Worm (Caenorhabditis elegans): ENCODE data around the gene C34E11.2.

The C34E11.2 gene

DNA sequence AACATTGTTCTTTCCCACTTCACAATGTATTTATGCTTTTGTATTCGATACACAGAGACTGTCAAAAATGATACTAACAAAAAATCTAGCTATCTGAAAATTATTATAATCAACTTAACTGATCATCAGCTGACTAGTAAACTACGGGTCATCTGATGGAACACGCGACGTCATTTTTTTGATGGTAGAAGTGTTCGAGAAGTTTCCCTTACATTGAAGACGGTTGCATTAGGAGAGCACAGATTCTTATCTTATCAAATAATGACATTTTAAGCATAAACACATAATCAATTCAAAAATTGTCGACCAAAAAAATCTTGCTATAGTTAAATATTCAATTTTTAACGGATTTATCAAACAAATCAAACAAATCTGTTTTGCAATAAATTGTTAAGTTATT lies 21.8 kb downstream of the C34E11.2 start:
- TF ChIP-seq F13C5.2 (tag; optimal IDR thresholded peaks at IDR 0.05) (no peak), hmg-4 (GFP tag; optimal IDR thresholded peaks at IDR 0.05) (no peak), hmbx-1 (tag; optimal IDR thresholded peaks at IDR 0.05) (no peak), pes-1 (GFP tag; IDR thresholded peaks at IDR 0.05) (no peak), hnd-1 (tag; optimal IDR thresholded peaks at IDR 0.05) (no peak), tbx-11 (GFP tag; IDR thresholded peaks at IDR 0.05) (no peak), flt-1 (GFP tag; IDR thresholded peaks at IDR 0.05) (no peak), ets-7 (tag; optimal IDR thresholded peaks at IDR 0.05) (no peak), scrt-1 (GFP tag; IDR thresholded peaks at IDR 0.05) (no peak), B0310.2 (tag; optimal IDR thresholded peaks at IDR 0.05) (no peak), ceh-36 (tag; optimal IDR thresholded peaks at IDR 0.05) (no peak), aly-1 (tag; optimal IDR thresholded peaks at IDR 0.05) (no peak), tra-4 (tag; optimal IDR thresholded peaks at IDR 0.05) (no peak), ama-1 (optimal IDR thresholded peaks at IDR 0.05) (no peak), tbx-37 (GFP tag; conservative IDR thresholded peaks at IDR 0.05) (no peak), sea-1 (GFP tag; conservative IDR thresholded peaks at IDR 0.05) (no peak), ceh-13 (GFP tag; optimal IDR thresholded peaks at IDR 0.05) (no peak)

DNA sequence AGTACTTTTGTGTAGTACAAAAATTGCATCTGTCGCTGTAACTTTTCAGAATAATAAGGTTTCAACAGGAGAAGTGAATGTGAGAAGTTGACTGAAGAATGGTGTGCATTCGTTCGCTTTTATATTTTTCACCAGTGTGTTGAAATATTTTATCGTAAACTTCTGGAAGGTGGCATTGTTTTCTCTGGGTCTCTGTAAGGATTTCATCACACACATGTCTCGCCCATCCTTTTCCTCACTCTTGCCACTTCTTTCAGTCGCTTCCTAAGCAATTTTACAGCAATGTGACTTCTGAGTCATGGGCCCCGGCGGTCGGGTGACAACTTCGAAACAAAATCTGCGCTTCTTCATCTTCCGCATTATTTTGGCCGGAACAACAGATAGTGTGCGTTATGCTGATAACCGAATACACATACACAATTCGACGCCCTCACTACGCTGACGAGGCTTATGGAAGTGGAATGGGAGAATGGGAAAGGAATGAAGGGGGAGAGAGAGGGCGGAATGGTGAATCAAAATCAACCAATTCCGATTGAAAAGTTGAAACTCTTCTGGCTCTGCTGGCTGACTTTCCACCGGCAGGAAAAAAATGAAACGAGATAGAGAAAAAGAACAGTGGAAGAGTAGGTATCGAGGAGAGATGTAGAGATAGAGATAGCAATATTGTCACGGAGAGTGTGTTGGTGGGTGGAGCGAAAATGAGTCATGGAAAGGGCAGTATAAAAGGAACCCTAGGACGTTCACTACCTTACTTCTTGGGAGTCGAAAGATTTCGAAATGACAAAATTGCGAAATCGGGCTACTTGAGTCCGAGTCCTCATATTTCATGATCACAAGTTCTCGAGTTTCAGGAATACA lies 23.0 kb downstream of the C34E11.2 start:
- TF ChIP-seq ceh-13 (GFP tag; optimal IDR thresholded peaks at IDR 0.05) (no peak), ama-1 (optimal IDR thresholded peaks at IDR 0.05) (no peak)

DNA sequence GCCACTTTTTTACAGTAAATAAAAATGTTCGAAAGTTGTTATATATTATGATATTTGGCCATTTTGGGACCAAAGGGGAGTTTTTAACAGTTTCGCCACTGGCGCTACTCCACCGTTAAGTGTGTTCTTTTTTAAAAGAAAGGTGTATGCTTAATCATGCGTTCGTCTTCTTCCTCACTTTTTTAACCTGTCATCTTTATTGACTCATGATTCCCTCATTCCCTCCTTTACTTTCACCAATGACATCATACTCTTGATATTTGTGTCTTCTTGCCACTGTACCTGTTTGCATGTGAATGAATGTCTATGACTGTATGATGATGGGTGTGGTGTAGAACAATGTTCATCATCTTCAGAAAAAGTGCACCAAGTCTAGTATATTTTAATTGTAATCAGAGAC lies 23.9 kb downstream of the C34E11.2 start:
- TF ChIP-seq tra-4 (tag; optimal IDR thresholded peaks at IDR 0.05) = no peak
- TF ChIP-seq F13C5.2 (tag; optimal IDR thresholded peaks at IDR 0.05) = no peak
- no peak for TF ChIP-seq hmbx-1 (tag; optimal IDR thresholded peaks at IDR 0.05)
- TF ChIP-seq ets-7 (tag; optimal IDR thresholded peaks at IDR 0.05) = no peak
- TF ChIP-seq B0310.2 (tag; optimal IDR thresholded peaks at IDR 0.05) = no peak
- no peak for TF ChIP-seq ama-1 (optimal IDR thresholded peaks at IDR 0.05)
- TF ChIP-seq ceh-13 (GFP tag; optimal IDR thresholded peaks at IDR 0.05) = no peak
- TF ChIP-seq ceh-36 (tag; optimal IDR thresholded peaks at IDR 0.05) = no peak
- no peak for TF ChIP-seq flt-1 (GFP tag; IDR thresholded peaks at IDR 0.05)
- TF ChIP-seq scrt-1 (GFP tag; IDR thresholded peaks at IDR 0.05) = no peak
- TF ChIP-seq hmg-4 (GFP tag; optimal IDR thresholded peaks at IDR 0.05) = no peak
- TF ChIP-seq tbx-37 (GFP tag; conservative IDR thresholded peaks at IDR 0.05) = no peak
- TF ChIP-seq aly-1 (tag; optimal IDR thresholded peaks at IDR 0.05) = no peak
- TF ChIP-seq pes-1 (GFP tag; IDR thresholded peaks at IDR 0.05) = no peak
- no peak for TF ChIP-seq tbx-11 (GFP tag; IDR thresholded peaks at IDR 0.05)
- TF ChIP-seq hnd-1 (tag; optimal IDR thresholded peaks at IDR 0.05) = no peak

- no peak for TF ChIP-seq sea-1 (GFP tag; conservative IDR thresholded peaks at IDR 0.05)
- no peak for TF ChIP-seq tbx-11 (GFP tag; IDR thresholded peaks at IDR 0.05)
- no peak for TF ChIP-seq ceh-36 (tag; optimal IDR thresholded peaks at IDR 0.05)
- TF ChIP-seq ceh-13 (GFP tag; optimal IDR thresholded peaks at IDR 0.05) = no peak
- TF ChIP-seq ama-1 (optimal IDR thresholded peaks at IDR 0.05) = no peak
- no peak for TF ChIP-seq B0310.2 (tag; optimal IDR thresholded peaks at IDR 0.05)
- TF ChIP-seq tbx-37 (GFP tag; conservative IDR thresholded peaks at IDR 0.05) = no peak
These were observed 30.3 kb downstream of the C34E11.2 start, which contains the start of gene Y102F5A.1 for ce11 chrX:11784230-11784629. Gene Y102F5A.1, minus strand, starts transcription at chrX:11784330.

DNA sequence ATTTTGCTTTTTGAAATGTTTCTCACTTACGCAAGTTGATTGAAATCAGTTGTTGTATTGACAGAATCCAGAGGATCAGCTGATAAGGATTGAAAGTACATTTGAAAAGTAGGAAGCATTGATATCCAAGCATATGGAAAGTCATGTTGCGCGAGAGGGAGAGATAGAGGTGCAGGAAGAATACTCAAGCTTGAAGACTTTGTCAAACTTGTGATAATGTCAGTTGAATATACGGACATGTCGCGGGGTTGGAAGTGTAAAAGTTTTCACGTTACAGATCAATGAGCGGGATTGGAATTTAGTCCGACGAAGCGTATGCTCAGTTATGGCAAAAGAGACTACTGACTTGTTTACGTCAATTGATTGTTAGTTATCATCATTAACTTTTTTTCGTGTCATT lies 45.3 kb downstream of the C34E11.2 start, which contains the start of gene ttx-3:
ttx-3 (minus strand) TSS at position 101 of the 400 bp plus-strand sequence.
- no peak for TF ChIP-seq flt-1 (GFP tag; IDR thresholded peaks at IDR 0.05)
- no peak for TF ChIP-seq scrt-1 (GFP tag; IDR thresholded peaks at IDR 0.05)
- no peak for TF ChIP-seq ceh-36 (tag; optimal IDR thresholded peaks at IDR 0.05)
- no peak for TF ChIP-seq sea-1 (GFP tag; conservative IDR thresholded peaks at IDR 0.05)
- no peak for TF ChIP-seq tbx-37 (GFP tag; conservative IDR thresholded peaks at IDR 0.05)
- no peak for TF ChIP-seq hmg-4 (GFP tag; optimal IDR thresholded peaks at IDR 0.05)
- no peak for TF ChIP-seq B0310.2 (tag; optimal IDR thresholded peaks at IDR 0.05)
- no peak for TF ChIP-seq tra-4 (tag; optimal IDR thresholded peaks at IDR 0.05)
- no peak for TF ChIP-seq hmbx-1 (tag; optimal IDR thresholded peaks at IDR 0.05)
- no peak for TF ChIP-seq F13C5.2 (tag; optimal IDR thresholded peaks at IDR 0.05)
- TF ChIP-seq tbx-11 (GFP tag; IDR thresholded peaks at IDR 0.05) = no peak
- no peak for TF ChIP-seq ama-1 (optimal IDR thresholded peaks at IDR 0.05)
- no peak for TF ChIP-seq aly-1 (tag; optimal IDR thresholded peaks at IDR 0.05)
- no peak for TF ChIP-seq ceh-13 (GFP tag; optimal IDR thresholded peaks at IDR 0.05)
- no peak for TF ChIP-seq pes-1 (GFP tag; IDR thresholded peaks at IDR 0.05)
- TF ChIP-seq ets-7 (tag; optimal IDR thresholded peaks at IDR 0.05) = no peak
- TF ChIP-seq hnd-1 (tag; optimal IDR thresholded peaks at IDR 0.05) = no peak

ce11 chrX:11766432-11766831 lies 48.1 kb downstream of the C34E11.2 start:
- TF ChIP-seq ama-1 (optimal IDR thresholded peaks at IDR 0.05) (no peak), ceh-36 (tag; optimal IDR thresholded peaks at IDR 0.05) (no peak), scrt-1 (GFP tag; IDR thresholded peaks at IDR 0.05) (no peak), hmg-4 (GFP tag; optimal IDR thresholded peaks at IDR 0.05) (no peak), sea-1 (GFP tag; conservative IDR thresholded peaks at IDR 0.05) (no peak), tra-4 (tag; optimal IDR thresholded peaks at IDR 0.05) (no peak), pes-1 (GFP tag; IDR thresholded peaks at IDR 0.05) (no peak), B0310.2 (tag; optimal IDR thresholded peaks at IDR 0.05) (no peak), ets-7 (tag; optimal IDR thresholded peaks at IDR 0.05) (no peak), aly-1 (tag; optimal IDR thresholded peaks at IDR 0.05) (no peak), F13C5.2 (tag; optimal IDR thresholded peaks at IDR 0.05) (no peak), tbx-37 (GFP tag; conservative IDR thresholded peaks at IDR 0.05) (no peak), ceh-13 (GFP tag; optimal IDR thresholded peaks at IDR 0.05) (no peak), flt-1 (GFP tag; IDR thresholded peaks at IDR 0.05) (no peak), hmbx-1 (tag; optimal IDR thresholded peaks at IDR 0.05) (no peak), hnd-1 (tag; optimal IDR thresholded peaks at IDR 0.05) (no peak)

ce11 chrX:11765860-11766259 lies 48.7 kb downstream of the C34E11.2 start:
- TF ChIP-seq ceh-13 (GFP tag; optimal IDR thresholded peaks at IDR 0.05) = no peak
- no peak for TF ChIP-seq ama-1 (optimal IDR thresholded peaks at IDR 0.05)
- TF ChIP-seq F13C5.2 (tag; optimal IDR thresholded peaks at IDR 0.05) = no peak
- TF ChIP-seq ceh-36 (tag; optimal IDR thresholded peaks at IDR 0.05) = no peak
- no peak for TF ChIP-seq B0310.2 (tag; optimal IDR thresholded peaks at IDR 0.05)
- no peak for TF ChIP-seq hmbx-1 (tag; optimal IDR thresholded peaks at IDR 0.05)
- no peak for TF ChIP-seq flt-1 (GFP tag; IDR thresholded peaks at IDR 0.05)

All from whole organism, early embryonic.